Fruit fly (Drosophila melanogaster): ENCODE results near the gene eyg.

The eyg gene

dm6 chr3L:12468016-12468415 is at the start of gene eyg:
Gene eyg (minus strand): TSS chr3L:12468021.
- TF ChIP-seq Snoo (tag; optimal IDR thresholded peaks at IDR 0.05), result peak; percentile 25
- TF ChIP-seq Pif1B (GFP tag; optimal IDR thresholded peaks at IDR 0.05), result no peak
- peak; percentile 19 for TF ChIP-seq EcR (GFP tag; optimal IDR thresholded peaks at IDR 0.05)
- TF ChIP-seq CG32121 (GFP tag; IDR thresholded peaks at IDR 0.05), result no peak
- no peak for TF ChIP-seq Ets98B (GFP tag; IDR thresholded peaks at IDR 0.05)
- TF ChIP-seq CG8159 (tag; optimal IDR thresholded peaks at IDR 0.05), result no peak
- peak; percentile 2 for TF ChIP-seq D1 (tag; optimal IDR thresholded peaks at IDR 0.05)
- no peak for TF ChIP-seq CG12605 (GFP tag; IDR thresholded peaks at IDR 0.05)
- no peak for TF ChIP-seq CG34367 (tag; optimal IDR thresholded peaks at IDR 0.05)
- no peak for TF ChIP-seq rn (GFP tag; IDR thresholded peaks at IDR 0.05)
- TF ChIP-seq fd96Ca (GFP tag; IDR thresholded peaks at IDR 0.05), result peak; percentile 75; the same call in 2 of the 3 replicates
- TF ChIP-seq CG8301 (tag; optimal IDR thresholded peaks at IDR 0.05), result no peak
- TF ChIP-seq CG10348 (GFP tag; IDR thresholded peaks at IDR 0.05), result no peak
- no peak for TF ChIP-seq CG9948 (tag; optimal IDR thresholded peaks at IDR 0.05)

dm6 chr3L:12515691-12516455 is 48.1 kb upstream of the eyg start:
- TF ChIP-seq CG15710 (tag; optimal IDR thresholded peaks at IDR 0.05), result peak; percentile 64
- TF ChIP-seq EcR (GFP tag; optimal IDR thresholded peaks at IDR 0.05), result peak; percentile 93
- peak; percentile 82 for TF ChIP-seq CG8301 (tag; optimal IDR thresholded peaks at IDR 0.05)
- TF ChIP-seq fd96Ca (GFP tag; IDR thresholded peaks at IDR 0.05), result peak; percentile 68; the same call in 2 of the 3 replicates
- TF ChIP-seq CG9948 (tag; optimal IDR thresholded peaks at IDR 0.05), result peak; percentile 35
- TF ChIP-seq CG34367 (tag; optimal IDR thresholded peaks at IDR 0.05), result peak; percentile 68
- peak; percentile 95 for TF ChIP-seq CG12605 (GFP tag; IDR thresholded peaks at IDR 0.05)
- peak; percentile 49 for TF ChIP-seq CG17806 (tag; optimal IDR thresholded peaks at IDR 0.05)
- TF ChIP-seq CG10348 (GFP tag; IDR thresholded peaks at IDR 0.05), result no peak
- peak; percentile 85 for TF ChIP-seq CG14655 (GFP tag; optimal IDR thresholded peaks at IDR 0.05)
- TF ChIP-seq Ets98B (GFP tag; IDR thresholded peaks at IDR 0.05), result peak; percentile 84
- peak; percentile 95 for TF ChIP-seq gl (tag; optimal IDR thresholded peaks at IDR 0.05)
- TF ChIP-seq CG4496 (GFP tag; IDR thresholded peaks at IDR 0.05), result peak; percentile 89
- TF ChIP-seq Pif1A (GFP tag; optimal IDR thresholded peaks at IDR 0.05), result peak; percentile 80
- peak; percentile 7 for TF ChIP-seq Snoo (tag; optimal IDR thresholded peaks at IDR 0.05)
- TF ChIP-seq CG13204 (GFP tag; optimal IDR thresholded peaks at IDR 0.05), result peak; percentile 80
- peak; percentile 56 for TF ChIP-seq CG8159 (tag; optimal IDR thresholded peaks at IDR 0.05)
- 0 out of 2 replicates have a peak, but pooled peaks have one; percentile 26 for TF ChIP-seq rn (GFP tag; IDR thresholded peaks at IDR 0.05)
- TF ChIP-seq D1 (tag; optimal IDR thresholded peaks at IDR 0.05), result peak; percentile 52
- TF ChIP-seq Pif1B (GFP tag; optimal IDR thresholded peaks at IDR 0.05), result peak; percentile 61
- peak; percentile 70 for TF ChIP-seq CG32121 (GFP tag; IDR thresholded peaks at IDR 0.05)

dm6 chr3L:12514762-12515215 is 47.0 kb upstream of the eyg start, which contains the start of the genes sti and tral:
Gene sti (minus strand): TSS chr3L:12514815.
Gene tral (plus strand): TSS chr3L:12515059.
- TF ChIP-seq CG12605 (GFP tag; IDR thresholded peaks at IDR 0.05) (no peak), Pif1B (GFP tag; optimal IDR thresholded peaks at IDR 0.05) (no peak), CG14655 (GFP tag; optimal IDR thresholded peaks at IDR 0.05) (no peak), Ets98B (GFP tag; IDR thresholded peaks at IDR 0.05) (peak; percentile 71), rn (GFP tag; IDR thresholded peaks at IDR 0.05) (peak; percentile 43; the same call in 1 of the 2 replicates), CG32121 (GFP tag; IDR thresholded peaks at IDR 0.05) (peak; percentile 41; the same call in 1 of the 2 replicates), CG8159 (tag; optimal IDR thresholded peaks at IDR 0.05) (peak; percentile 70), CG13204 (GFP tag; optimal IDR thresholded peaks at IDR 0.05) (no peak), fd96Ca (GFP tag; IDR thresholded peaks at IDR 0.05) (peak; percentile 72), EcR (GFP tag; optimal IDR thresholded peaks at IDR 0.05) (no peak), Pif1A (GFP tag; optimal IDR thresholded peaks at IDR 0.05) (no peak), CG10348 (GFP tag; IDR thresholded peaks at IDR 0.05) (no peak), CG4496 (GFP tag; IDR thresholded peaks at IDR 0.05) (peak; percentile 76), CG34367 (tag; optimal IDR thresholded peaks at IDR 0.05) (peak; percentile 36), Snoo (tag; optimal IDR thresholded peaks at IDR 0.05) (peak; percentile 74), CG8301 (tag; optimal IDR thresholded peaks at IDR 0.05) (no peak), CG9948 (tag; optimal IDR thresholded peaks at IDR 0.05) (peak; percentile 39), gl (tag; optimal IDR thresholded peaks at IDR 0.05) (no peak), D1 (tag; optimal IDR thresholded peaks at IDR 0.05) (no peak), CG15710 (tag; optimal IDR thresholded peaks at IDR 0.05) (peak; percentile 68), CG17806 (tag; optimal IDR thresholded peaks at IDR 0.05) (peak; percentile 54)

- no peak for TF ChIP-seq gl (tag; optimal IDR thresholded peaks at IDR 0.05)
- no peak for TF ChIP-seq CG17806 (tag; optimal IDR thresholded peaks at IDR 0.05)
- no peak for TF ChIP-seq CG10348 (GFP tag; IDR thresholded peaks at IDR 0.05)
- no peak for TF ChIP-seq fd96Ca (GFP tag; IDR thresholded peaks at IDR 0.05)
- TF ChIP-seq CG12605 (GFP tag; IDR thresholded peaks at IDR 0.05), result no peak
- TF ChIP-seq Pif1B (GFP tag; optimal IDR thresholded peaks at IDR 0.05), result no peak
- no peak for TF ChIP-seq CG8301 (tag; optimal IDR thresholded peaks at IDR 0.05)
- no peak for TF ChIP-seq Ets98B (GFP tag; IDR thresholded peaks at IDR 0.05)
- no peak for TF ChIP-seq CG13204 (GFP tag; optimal IDR thresholded peaks at IDR 0.05)
- TF ChIP-seq rn (GFP tag; IDR thresholded peaks at IDR 0.05), result no peak
- TF ChIP-seq CG32121 (GFP tag; IDR thresholded peaks at IDR 0.05), result no peak
- no peak for TF ChIP-seq EcR (GFP tag; optimal IDR thresholded peaks at IDR 0.05)
- no peak for TF ChIP-seq CG9948 (tag; optimal IDR thresholded peaks at IDR 0.05)
- TF ChIP-seq CG8159 (tag; optimal IDR thresholded peaks at IDR 0.05), result no peak
- no peak for TF ChIP-seq D1 (tag; optimal IDR thresholded peaks at IDR 0.05)
- no peak for TF ChIP-seq CG14655 (GFP tag; optimal IDR thresholded peaks at IDR 0.05)
- TF ChIP-seq CG34367 (tag; optimal IDR thresholded peaks at IDR 0.05), result no peak
- no peak for TF ChIP-seq Pif1A (GFP tag; optimal IDR thresholded peaks at IDR 0.05)
These were observed 39.8 kb upstream of the eyg start, which contains the start of gene CG10654 for dm6 chr3L:12507571-12507970. Gene CG10654 (minus strand): TSS chr3L:12507840.
